Fruit fly (Drosophila melanogaster): ENCODE measurements around the gene CG14569.

CG14569 gene

dm6 chr3L:21731104-21731600 lies at the start of gene CG14569:
CG14569 (minus strand) TSS chr3L:21731550.
- no peak for TF ChIP-seq CG10669 (GFP tag; optimal IDR thresholded peaks at IDR 0.05)
- TF ChIP-seq svp (GFP tag): peak; percentile 97

dm6 chr3L:21773855-21774254 lies 42.5 kb upstream of the CG14569 start:
- TF ChIP-seq CG10631 (GFP tag; optimal IDR thresholded peaks at IDR 0.05): no peak
- TF ChIP-seq acj6 (GFP tag; optimal IDR thresholded peaks at IDR 0.05): no peak
- TF ChIP-seq Hr38 (GFP tag; optimal IDR thresholded peaks at IDR 0.05): no peak
- no peak for TF ChIP-seq esn (GFP tag; optimal IDR thresholded peaks at IDR 0.05)
- no peak for TF ChIP-seq achi (GFP tag; optimal IDR thresholded peaks at IDR 0.05)
- TF ChIP-seq cyc (GFP tag; optimal IDR thresholded peaks at IDR 0.05): no peak
- TF ChIP-seq OdsH (GFP tag; optimal IDR thresholded peaks at IDR 0.05): no peak
- no peak for TF ChIP-seq Ets21C (GFP tag; optimal IDR thresholded peaks at IDR 0.05)
- TF ChIP-seq CG8632 (GFP tag; optimal IDR thresholded peaks at IDR 0.05): no peak
- TF ChIP-seq net (GFP tag; optimal IDR thresholded peaks at IDR 0.05): no peak
- TF ChIP-seq lz (GFP tag; optimal IDR thresholded peaks at IDR 0.05): no peak
- no peak for TF ChIP-seq CG8319 (GFP tag; optimal IDR thresholded peaks at IDR 0.05)
- TF ChIP-seq CG6163 (GFP tag; IDR thresholded peaks at IDR 0.05): no peak
- TF ChIP-seq spab (GFP tag; optimal IDR thresholded peaks at IDR 0.05): no peak
- TF ChIP-seq CG9139 (GFP tag; optimal IDR thresholded peaks at IDR 0.05): no peak
- TF ChIP-seq CG15336 (GFP tag; IDR thresholded peaks at IDR 0.05): no peak
- no peak for TF ChIP-seq CG3032 (tag; optimal IDR thresholded peaks at IDR 0.05)
- no peak for TF ChIP-seq CG11762 (GFP tag; optimal IDR thresholded peaks at IDR 0.05; ENCODE audit: insufficient read depth)
- TF ChIP-seq Sox15 (GFP tag; optimal IDR thresholded peaks at IDR 0.05): no peak
- no peak for TF ChIP-seq CG8119 (GFP tag; IDR thresholded peaks at IDR 0.05)

- TF ChIP-seq fkh (GFP tag; optimal IDR thresholded peaks at IDR 0.05) (peak; percentile 48), salr (GFP tag; optimal IDR thresholded peaks at IDR 0.05) (no peak), CG32006 (GFP tag; optimal IDR thresholded peaks at IDR 0.05) (no peak), CG15336 (GFP tag; IDR thresholded peaks at IDR 0.05) (peak; percentile 26; the same call in 1 of the 2 replicates), net (GFP tag; optimal IDR thresholded peaks at IDR 0.05) (peak; percentile 14)
These were observed 39.0 kb upstream of the CG14569 start, which contains the start of gene Syn1 for dm6 chr3L:21770328-21770727. Syn1 (minus strand) TSS chr3L:21770534.

dm6 chr3L:21769515-21769914 lies 38.2 kb upstream of the CG14569 start, which contains the start of gene CG7370:
CG7370 (plus strand) TSS chr3L:21769815.
- TF ChIP-seq OdsH (GFP tag; optimal IDR thresholded peaks at IDR 0.05) (no peak), dsx (GFP tag; optimal IDR thresholded peaks at IDR 0.05; ENCODE audit: poor library complexity, severe bottlenecking) (no peak)

dm6 chr3L:21765931-21766330 lies 34.6 kb upstream of the CG14569 start:
- TF ChIP-seq CG34406 (GFP tag; optimal IDR thresholded peaks at IDR 0.05): no peak
- TF ChIP-seq Eip78C (GFP tag): no peak
- no peak for TF ChIP-seq CG31627 (GFP tag; optimal IDR thresholded peaks at IDR 0.05)
- no peak for TF ChIP-seq acj6 (GFP tag; optimal IDR thresholded peaks at IDR 0.05)
- no peak for TF ChIP-seq OdsH (GFP tag; optimal IDR thresholded peaks at IDR 0.05)
- no peak for TF ChIP-seq svp (GFP tag)
- no peak for TF ChIP-seq Smox (GFP tag; optimal IDR thresholded peaks at IDR 0.05)
- no peak for TF ChIP-seq CG6792 (GFP tag; optimal IDR thresholded peaks at IDR 0.05)
- no peak for TF ChIP-seq cyc (GFP tag; optimal IDR thresholded peaks at IDR 0.05)
- TF ChIP-seq CG3032 (tag; optimal IDR thresholded peaks at IDR 0.05): no peak
- TF ChIP-seq CG3919 (GFP tag; optimal IDR thresholded peaks at IDR 0.05): no peak
- no peak for TF ChIP-seq topi (GFP tag; optimal IDR thresholded peaks at IDR 0.05)
- TF ChIP-seq fkh (GFP tag; optimal IDR thresholded peaks at IDR 0.05): no peak
- no peak for TF ChIP-seq CG10631 (GFP tag; optimal IDR thresholded peaks at IDR 0.05)
- no peak for TF ChIP-seq CG8119 (GFP tag; IDR thresholded peaks at IDR 0.05)
- TF ChIP-seq esn (GFP tag; optimal IDR thresholded peaks at IDR 0.05): no peak
